Fruit fly (Drosophila melanogaster): Measurements from ENCODE around the gene Vps16B.
A peak's percentile ranks its signal among the peaks of the same experiment; 100 is the strongest.

Vps16B gene

DNA sequence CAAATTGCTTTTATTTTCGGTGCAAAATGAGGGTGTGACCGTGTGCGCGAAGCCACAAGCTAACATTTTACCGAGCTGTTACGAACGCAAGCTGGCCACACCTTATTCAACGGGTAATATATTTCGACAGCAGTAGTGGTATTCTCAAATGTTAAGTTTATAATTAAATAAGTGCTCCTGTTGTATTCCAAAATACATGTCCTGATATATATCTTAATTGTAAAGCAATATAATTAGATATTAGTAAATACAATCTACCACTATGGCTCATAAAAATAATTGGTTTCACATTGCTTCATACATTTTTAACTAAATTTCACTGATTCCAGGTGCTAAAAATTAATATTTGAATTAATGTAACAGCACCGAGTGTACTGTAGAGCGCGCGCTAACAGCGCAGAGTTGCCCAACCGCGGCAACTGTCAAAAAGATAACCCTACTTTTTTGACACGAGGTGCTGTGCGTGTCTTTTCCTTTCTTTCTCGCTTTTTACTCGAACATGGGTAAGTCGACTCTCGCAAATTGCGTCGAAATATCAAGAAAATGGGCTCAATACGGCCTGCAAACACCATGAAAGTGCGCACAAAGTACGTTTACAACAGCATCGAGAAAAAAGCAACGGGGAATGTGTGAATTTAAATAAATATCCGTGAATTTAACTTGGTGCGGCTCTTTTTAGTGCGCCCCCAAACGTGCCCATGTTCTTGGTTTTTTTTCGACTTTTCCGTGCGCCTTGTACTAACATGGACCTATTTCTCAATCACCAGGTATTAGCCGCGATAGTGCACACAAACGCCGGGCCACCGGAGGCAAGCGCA lies 45.4 kb upstream of the Vps16B start, which contains the start of the genes CG15514 and RpS8 (continued):
- TF ChIP-seq ewg (GFP tag; optimal IDR thresholded peaks at IDR 0.05) = peak; percentile 44
- TF ChIP-seq zfh1 (GFP tag; IDR thresholded peaks at IDR 0.05) = peak; percentile 64; the same call in 2 of the 3 replicates
- TF ChIP-seq CG1529 (GFP tag; optimal IDR thresholded peaks at IDR 0.05) = peak; percentile 43
- TF ChIP-seq dan (GFP tag; IDR thresholded peaks at IDR 0.05) = no peak
- TF ChIP-seq CG14710 (tag; optimal IDR thresholded peaks at IDR 0.05) = peak; percentile 78
- TF ChIP-seq Dref (GFP tag; IDR thresholded peaks at IDR 0.05) = no peak
- TF ChIP-seq CG10979 (tag; optimal IDR thresholded peaks at IDR 0.05) = peak; percentile 49
- peak; percentile 65 for TF ChIP-seq Fer1 (GFP tag; optimal IDR thresholded peaks at IDR 0.05)
- no peak for TF ChIP-seq klu (GFP tag; IDR thresholded peaks at IDR 0.05)
- peak; percentile 25 for TF ChIP-seq run (tag; optimal IDR thresholded peaks at IDR 0.05)
- peak; percentile 72 for TF ChIP-seq nerfin-1 (tag; optimal IDR thresholded peaks at IDR 0.05)
- peak; percentile 64 for TF ChIP-seq grau (tag; optimal IDR thresholded peaks at IDR 0.05)
- TF ChIP-seq emc (GFP tag; optimal IDR thresholded peaks at IDR 0.05) = peak; percentile 3
- TF ChIP-seq sisA (GFP tag; IDR thresholded peaks at IDR 0.05) = peak; percentile 7; the same call in 1 of the 2 replicates
- peak in 1 of 2 experiments; percentile 14 for TF ChIP-seq crp (GFP tag; optimal IDR thresholded peaks at IDR 0.05)
- peak; percentile 19 for TF ChIP-seq CG6654 (GFP tag; optimal IDR thresholded peaks at IDR 0.05)
- peak; percentile 51 for TF ChIP-seq scrt (GFP tag; optimal IDR thresholded peaks at IDR 0.05)
- no peak for TF ChIP-seq btn (GFP tag; optimal IDR thresholded peaks at IDR 0.05)
- 0 out of 2 replicates have a peak, but pooled peaks have one; percentile 38 for TF ChIP-seq CG31224 (GFP tag; IDR thresholded peaks at IDR 0.05)
- TF ChIP-seq Camta (GFP tag; optimal IDR thresholded peaks at IDR 0.05) = peak; percentile 24
- TF ChIP-seq jigr1 (GFP tag; IDR thresholded peaks at IDR 0.05) = no peak; the same call in 2 of the 3 replicates
- TF ChIP-seq CG2712 (tag; optimal IDR thresholded peaks at IDR 0.05) = peak; percentile 44
- TF ChIP-seq CG31365 (tag; optimal IDR thresholded peaks at IDR 0.05) = peak; percentile 34
- TF ChIP-seq dmrt11E (tag; optimal IDR thresholded peaks at IDR 0.05) = peak; percentile 57
- peak; percentile 33 for TF ChIP-seq cwo (GFP tag; optimal IDR thresholded peaks at IDR 0.05)
- peak; percentile 52; the same call in 1 of the 2 replicates for TF ChIP-seq sob (GFP tag; IDR thresholded peaks at IDR 0.05)
- TF ChIP-seq Six4 (GFP tag; optimal IDR thresholded peaks at IDR 0.05) = peak; percentile 26
- TF ChIP-seq CG2202 (tag; optimal IDR thresholded peaks at IDR 0.05) = peak; percentile 38
- TF ChIP-seq Ets97D (GFP tag; optimal IDR thresholded peaks at IDR 0.05) = peak; percentile 97
- peak; percentile 63 for TF ChIP-seq CG7987 (GFP tag; optimal IDR thresholded peaks at IDR 0.05)
- peak; percentile 31; the same call in 1 of the 2 replicates for TF ChIP-seq CG10366 (GFP tag; IDR thresholded peaks at IDR 0.05)
- TF ChIP-seq sqz (GFP tag; optimal IDR thresholded peaks at IDR 0.05) = no peak
- TF ChIP-seq D19A (tag; optimal IDR thresholded peaks at IDR 0.05) = peak; percentile 66
- peak; percentile 45 for TF ChIP-seq CG15696 (tag; optimal IDR thresholded peaks at IDR 0.05)
- TF ChIP-seq Neu2 (GFP tag; optimal IDR thresholded peaks at IDR 0.05; ENCODE audit: borderline replicate concordance) = no peak
- peak; percentile 38 for TF ChIP-seq tin (GFP tag; optimal IDR thresholded peaks at IDR 0.05)
- TF ChIP-seq Oli (tag; optimal IDR thresholded peaks at IDR 0.05) = peak; percentile 45
- TF ChIP-seq PHDP (tag; optimal IDR thresholded peaks at IDR 0.05) = peak; percentile 57
- peak; percentile 58 for TF ChIP-seq CG30403 (GFP tag; optimal IDR thresholded peaks at IDR 0.05)
- TF ChIP-seq ash1 (GFP tag; optimal IDR thresholded peaks at IDR 0.05) = peak; percentile 31
- TF ChIP-seq CG3995 (GFP tag; optimal IDR thresholded peaks at IDR 0.05) = peak; percentile 69
- TF ChIP-seq Vsx1 (GFP tag; optimal IDR thresholded peaks at IDR 0.05) = no peak
- 0 out of 4 replicates have a peak, but pooled peaks have one; percentile 6 for TF ChIP-seq chinmo (GFP tag; IDR thresholded peaks at IDR 0.05; ENCODE audit: partially characterized antibody)
- TF ChIP-seq Fer2 (tag; optimal IDR thresholded peaks at IDR 0.05) = peak; percentile 67
- peak; percentile 97 for TF ChIP-seq MESR4 (GFP tag; optimal IDR thresholded peaks at IDR 0.05)
- no peak for TF ChIP-seq CG1792 (GFP tag; optimal IDR thresholded peaks at IDR 0.05)
- TF ChIP-seq Nf-YA (GFP tag; IDR thresholded peaks at IDR 0.05) = no peak
- TF ChIP-seq CG4820 (GFP tag; optimal IDR thresholded peaks at IDR 0.05) = peak; percentile 21

All from whole organism, embryonic.